Fruit fly (Drosophila melanogaster): Measurements from ENCODE around the gene BigH1.

BigH1 gene

dm6 chr3R:14706860-14707259, 43.6 kb downstream of the BigH1 start (continued):
- TF ChIP-seq mirr (GFP tag; optimal IDR thresholded peaks at IDR 0.05) (no peak), CG2678 (tag; optimal IDR thresholded peaks at IDR 0.05) (peak; percentile 68), CG10431 (GFP tag; optimal IDR thresholded peaks at IDR 0.05) (no peak), HLHmδ (GFP tag; optimal IDR thresholded peaks at IDR 0.05) (no peak), zf30C (GFP tag; optimal IDR thresholded peaks at IDR 0.05) (no peak), pzg (GFP tag; optimal IDR thresholded peaks at IDR 0.05) (no peak), CG14860 (GFP tag; IDR thresholded peaks at IDR 0.05; ENCODE audit: partially characterized antibody) (peak; percentile 80), da (GFP tag; optimal IDR thresholded peaks at IDR 0.05) (no peak), CG17359 (tag; optimal IDR thresholded peaks at IDR 0.05) (peak; percentile 51), CG13775 (GFP tag; optimal IDR thresholded peaks at IDR 0.05) (peak; percentile 22), CG17385 (GFP tag; optimal IDR thresholded peaks at IDR 0.05) (peak; percentile 20), sna (GFP tag; IDR thresholded peaks at IDR 0.05; ENCODE audit: partially characterized antibody) (peak; percentile 50; the same call in 1 of the 2 replicates), sr (GFP tag; IDR thresholded peaks at IDR 0.05) (peak; percentile 39; the same call in 1 of the 3 replicates), CG8089 (GFP tag; optimal IDR thresholded peaks at IDR 0.05) (peak; percentile 19), gro (GFP tag; optimal IDR thresholded peaks at IDR 0.05) (peak; percentile 68), CG34376 (GFP tag; optimal IDR thresholded peaks at IDR 0.05) (no peak), CG12659 (GFP tag; optimal IDR thresholded peaks at IDR 0.05) (peak; percentile 38), Opbp (GFP tag; IDR thresholded peaks at IDR 0.05; ENCODE audit: partially characterized antibody) (no peak), Drgx (GFP tag; IDR thresholded peaks at IDR 0.05) (peak; percentile 79), CG13296 (GFP tag; optimal IDR thresholded peaks at IDR 0.05) (peak; percentile 19), CG2875 (GFP tag; optimal IDR thresholded peaks at IDR 0.05) (no peak), btn (GFP tag; optimal IDR thresholded peaks at IDR 0.05) (peak; percentile 27), CG9876 (GFP tag; optimal IDR thresholded peaks at IDR 0.05) (peak; percentile 37), pho (GFP tag; optimal IDR thresholded peaks at IDR 0.05) (peak; percentile 33), CG12942 (GFP tag; optimal IDR thresholded peaks at IDR 0.05) (no peak), unc-4 (GFP tag; IDR thresholded peaks at IDR 0.05; ENCODE audit: partially characterized antibody) (peak; percentile 45; the same call in 1 of the 2 replicates), run (tag; optimal IDR thresholded peaks at IDR 0.05) (no peak), Usf (GFP tag; optimal IDR thresholded peaks at IDR 0.05) (peak; percentile 18), Bgb (GFP tag; IDR thresholded peaks at IDR 0.05; ENCODE audit: partially characterized antibody) (peak; percentile 69), CG12236 (GFP tag; optimal IDR thresholded peaks at IDR 0.05) (peak; percentile 10), CG15011 (GFP tag; optimal IDR thresholded peaks at IDR 0.05) (no peak), CG17186 (GFP tag; optimal IDR thresholded peaks at IDR 0.05) (no peak), zen (tag; optimal IDR thresholded peaks at IDR 0.05) (no peak), fru (optimal IDR thresholded peaks at IDR 0.05) (no peak), shn (GFP tag; optimal IDR thresholded peaks at IDR 0.05) (peak; percentile 22), fd3F (GFP tag; optimal IDR thresholded peaks at IDR 0.05) (peak; percentile 21), Jarid2 (GFP tag; optimal IDR thresholded peaks at IDR 0.05) (no peak), PHDP (tag; optimal IDR thresholded peaks at IDR 0.05) (peak; percentile 63), ssp (GFP tag; IDR thresholded peaks at IDR 0.05) (peak; percentile 33; the same call in 1 of the 2 replicates), pros (GFP tag; optimal IDR thresholded peaks at IDR 0.05) (no peak), NfI (GFP tag; optimal IDR thresholded peaks at IDR 0.05) (peak; percentile 13), vnd (GFP tag; IDR thresholded peaks at IDR 0.05; ENCODE audit: partially characterized antibody) (peak; percentile 61), NC2β (GFP tag; optimal IDR thresholded peaks at IDR 0.05) (no peak), Hand (GFP tag; optimal IDR thresholded peaks at IDR 0.05) (no peak), tin (GFP tag; optimal IDR thresholded peaks at IDR 0.05) (peak; percentile 23), ems (GFP tag; optimal IDR thresholded peaks at IDR 0.05) (peak; percentile 41), Chrac-16 (GFP tag; optimal IDR thresholded peaks at IDR 0.05) (peak; percentile 45), CG10366 (GFP tag; IDR thresholded peaks at IDR 0.05) (peak; percentile 70), Aef1 (GFP tag; IDR thresholded peaks at IDR 0.05) (peak; percentile 72), CG18599 (GFP tag; optimal IDR thresholded peaks at IDR 0.05) (peak; percentile 63)

Data from whole organism, embryonic.